Fruit fly (Drosophila melanogaster): ENCODE data around the gene CG15930.

CG15930 gene

dm6 chrX:5317170-5317569 is at the start of gene CG15930, which contains the start of gene Sas10:
TSS of gene CG15930 (minus strand) at chrX:5317295.
TSS of gene Sas10 (plus strand) at chrX:5317409.
- TF ChIP-seq CG8478 (optimal IDR thresholded peaks at IDR 0.05) (no peak), CTCF (optimal IDR thresholded peaks at IDR 0.05) (no peak)

dm6 chrX:5364031-5364430 is 46.9 kb upstream of the CG15930 start:
- TF ChIP-seq CTCF (optimal IDR thresholded peaks at IDR 0.05), result no peak
- no peak for TF ChIP-seq CG8478 (optimal IDR thresholded peaks at IDR 0.05)

dm6 chrX:5363116-5363515 is 46.0 kb upstream of the CG15930 start:
- TF ChIP-seq CG8478 (optimal IDR thresholded peaks at IDR 0.05), result no peak
- no peak for TF ChIP-seq CTCF (optimal IDR thresholded peaks at IDR 0.05)

DNA sequence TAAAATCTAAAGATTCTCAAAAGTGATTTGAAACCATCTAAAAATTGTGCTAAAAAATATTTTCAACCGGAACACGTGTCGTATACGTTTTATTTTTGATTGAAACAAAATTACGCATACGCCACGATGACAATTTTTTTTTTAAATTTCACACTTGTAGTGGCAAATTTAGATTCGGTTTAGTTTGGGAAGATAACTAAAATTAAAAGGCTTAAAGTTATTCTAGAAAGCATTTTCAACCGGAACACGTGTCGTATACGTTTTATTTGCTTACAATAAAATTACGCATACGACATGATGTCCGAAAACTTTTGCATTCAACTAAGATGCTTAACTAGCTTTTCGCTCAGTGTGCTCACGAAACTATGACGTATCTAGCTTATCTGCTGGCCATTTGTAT is 41.7 kb upstream of the CG15930 start:
- TF ChIP-seq CTCF (optimal IDR thresholded peaks at IDR 0.05) (no peak), CG8478 (optimal IDR thresholded peaks at IDR 0.05) (no peak)

DNA sequence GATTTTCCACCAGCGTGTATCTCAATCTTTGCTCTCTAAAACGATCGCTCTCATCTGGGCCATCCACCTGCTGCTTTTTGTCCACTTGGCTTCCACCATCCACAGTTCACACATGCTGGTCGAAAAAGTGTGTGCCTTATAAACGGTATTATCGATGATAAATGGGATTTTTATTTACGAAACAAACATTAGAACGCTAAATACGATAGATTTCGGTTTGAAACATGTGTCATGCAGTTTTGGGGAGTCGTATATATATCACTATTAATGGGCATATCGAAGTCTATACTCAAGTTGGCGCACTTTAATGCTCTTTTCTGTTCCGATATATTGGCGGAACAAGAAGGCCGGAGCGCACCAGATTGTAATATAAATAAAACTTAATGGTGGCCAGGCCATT is 39.9 kb upstream of the CG15930 start:
- no peak for TF ChIP-seq CG8478 (optimal IDR thresholded peaks at IDR 0.05)
- TF ChIP-seq CTCF (optimal IDR thresholded peaks at IDR 0.05), result no peak

dm6 chrX:5349899-5350575 is 32.9 kb upstream of the CG15930 start:
- TF ChIP-seq CG8478 (optimal IDR thresholded peaks at IDR 0.05), result no peak
- no peak for TF ChIP-seq CTCF (optimal IDR thresholded peaks at IDR 0.05)

DNA sequence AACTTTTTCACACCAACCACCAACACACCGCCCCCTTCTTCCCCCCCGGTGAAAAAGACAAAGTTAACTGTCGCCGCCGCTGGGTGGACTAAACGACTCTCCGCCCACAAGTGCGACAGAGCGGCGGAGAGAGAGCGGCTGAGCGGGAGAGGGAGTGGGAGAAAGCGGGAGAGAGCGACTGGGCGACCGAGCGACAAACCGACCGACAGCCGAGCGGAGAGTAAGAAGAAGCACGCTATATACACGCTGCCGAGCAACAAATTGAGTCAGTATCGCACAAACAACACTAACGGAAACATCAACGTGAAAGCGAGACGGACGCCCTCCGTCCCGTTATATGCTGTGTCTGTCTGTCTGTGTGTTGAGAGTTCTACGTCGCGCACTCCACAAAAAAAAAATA is 22.9 kb upstream of the CG15930 start, which contains the start of gene SK:
TSS of gene SK (plus strand) at position 267 of the 400 bp plus-strand sequence.
- TF ChIP-seq CTCF (optimal IDR thresholded peaks at IDR 0.05) (no peak), CG8478 (optimal IDR thresholded peaks at IDR 0.05) (no peak)

DNA sequence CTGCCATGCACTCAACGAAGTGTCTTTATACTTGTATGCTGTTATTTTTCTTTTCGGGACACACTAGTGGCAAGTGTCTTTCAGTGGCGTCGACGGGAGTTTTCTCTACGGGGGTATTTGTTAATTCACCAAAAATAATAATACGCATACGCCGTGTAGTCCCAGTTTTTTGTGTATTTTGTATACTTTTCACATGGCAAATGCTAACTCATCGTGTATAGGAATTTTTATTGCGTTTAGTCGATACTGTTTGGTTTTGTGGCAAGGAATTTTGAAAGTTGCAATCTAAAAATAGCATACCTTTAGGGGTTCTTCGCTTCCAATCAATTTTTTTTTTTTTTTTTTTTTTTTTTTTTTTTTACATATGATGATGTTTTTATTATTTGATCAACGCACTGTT is 21.3 kb upstream of the CG15930 start:
- TF ChIP-seq CG8478 (optimal IDR thresholded peaks at IDR 0.05) (no peak), CTCF (optimal IDR thresholded peaks at IDR 0.05) (no peak)

- TF ChIP-seq CTCF (optimal IDR thresholded peaks at IDR 0.05) (no peak), CG8478 (optimal IDR thresholded peaks at IDR 0.05) (no peak)
These were observed 20.2 kb upstream of the CG15930 start for dm6 chrX:5337316-5337715.

DNA sequence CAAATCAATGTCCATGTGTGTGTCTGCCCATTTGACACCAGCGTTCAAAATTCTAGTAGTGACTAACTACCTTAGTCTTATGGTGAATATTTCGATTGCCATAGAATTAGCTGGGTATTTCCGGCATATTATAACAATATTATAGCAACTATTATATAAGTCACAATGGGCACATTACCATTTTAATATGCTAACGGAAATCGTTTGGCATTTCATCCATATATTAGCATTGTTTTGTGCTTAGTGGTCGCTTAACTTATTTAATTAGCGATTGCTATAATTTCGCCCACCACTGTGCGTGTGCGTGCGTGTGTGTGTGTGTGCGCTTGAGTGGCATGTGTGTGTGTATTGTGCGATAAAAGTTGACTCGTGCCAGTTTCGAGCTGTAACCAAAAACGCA is 19.6 kb upstream of the CG15930 start:
- TF ChIP-seq CTCF (optimal IDR thresholded peaks at IDR 0.05) (no peak), CG8478 (optimal IDR thresholded peaks at IDR 0.05) (no peak)

DNA sequence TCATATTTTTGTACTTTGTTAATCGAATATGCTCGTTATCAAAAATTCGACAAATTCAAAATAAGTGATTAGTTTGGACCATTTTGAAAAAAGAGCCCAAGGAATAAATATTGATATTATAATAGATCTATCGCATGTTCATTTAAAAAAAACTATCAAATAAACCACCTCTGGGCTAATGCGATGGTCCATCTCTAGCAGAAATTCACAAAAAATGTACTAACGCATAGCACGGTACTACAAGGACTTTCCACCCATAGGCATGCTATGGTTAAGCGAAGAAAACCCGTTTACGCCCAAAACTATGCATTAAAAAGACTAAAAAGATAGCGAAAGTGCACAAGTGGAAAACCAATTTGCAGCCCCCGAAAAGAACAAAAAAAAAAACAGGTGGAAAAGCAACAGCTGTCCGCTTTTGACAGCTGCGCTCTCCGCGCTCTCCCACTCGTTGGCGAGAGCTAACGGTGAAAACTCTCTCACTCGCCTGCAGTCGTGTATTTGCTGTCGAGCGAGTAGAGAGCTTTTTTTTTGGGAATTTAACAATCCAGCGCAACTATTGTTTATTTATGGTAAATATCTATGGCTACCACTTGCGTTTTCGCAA is 15.3 kb upstream of the CG15930 start, which contains the start of gene CanB:
TSS of gene CanB (plus strand) at position 241 of the 604 bp plus-strand sequence.
- TF ChIP-seq CTCF (optimal IDR thresholded peaks at IDR 0.05) (peak in 1 of 2 experiments; percentile 4), CG8478 (optimal IDR thresholded peaks at IDR 0.05) (no peak)

- TF ChIP-seq CG8478 (optimal IDR thresholded peaks at IDR 0.05) (no peak), CTCF (optimal IDR thresholded peaks at IDR 0.05) (no peak)
These were observed 12.3 kb upstream of the CG15930 start, which contains the start of the genes CG3309 and XRCC1 for dm6 chrX:5329266-5329898. TSS of gene CG3309 (minus strand) at chrX:5329347. TSS of gene XRCC1 (plus strand) at chrX:5329876.

DNA sequence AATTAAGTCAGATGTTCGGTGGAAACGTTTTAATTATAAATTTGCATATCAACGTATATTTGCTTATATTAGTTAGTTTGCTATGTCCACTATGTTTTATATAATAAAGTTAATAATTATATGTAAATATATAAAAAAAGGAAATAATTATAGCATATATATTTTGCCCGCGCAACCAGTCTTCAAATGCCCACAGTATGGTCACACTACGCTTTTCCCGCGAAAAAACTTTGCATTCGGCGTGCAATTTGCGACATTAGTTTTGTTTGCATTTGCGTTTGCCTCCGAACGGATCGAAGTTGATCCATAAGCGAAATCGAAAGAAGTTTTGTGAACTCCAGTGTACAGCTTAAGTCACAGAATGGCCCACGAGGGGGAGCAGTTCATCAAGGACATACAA is 6.5 kb upstream of the CG15930 start, which contains the start of gene Mcm3:
TSS of gene Mcm3 (plus strand) at position 220 of the 400 bp plus-strand sequence.
- TF ChIP-seq CTCF (optimal IDR thresholded peaks at IDR 0.05) (no peak), CG8478 (optimal IDR thresholded peaks at IDR 0.05) (no peak)

DNA sequence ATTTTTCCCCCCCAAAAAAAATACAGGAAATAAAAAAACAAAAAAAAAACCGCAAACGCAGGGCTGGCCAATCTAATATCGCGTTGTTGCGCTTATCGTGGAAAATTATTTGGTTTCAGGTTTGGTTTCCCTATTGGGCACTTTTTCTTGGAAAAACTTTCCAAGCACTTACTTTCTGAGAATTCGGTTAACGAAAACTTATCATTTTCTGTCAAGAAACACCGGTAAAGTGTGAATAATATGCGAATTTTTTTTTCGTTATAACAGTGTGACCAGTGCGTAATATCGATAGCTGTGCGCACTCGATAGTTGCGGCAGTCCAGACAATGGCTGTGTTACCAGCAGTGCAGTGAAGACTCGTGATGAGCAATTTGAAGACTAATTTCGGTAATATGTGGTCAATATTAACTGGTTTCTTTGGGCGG is 5.4 kb upstream of the CG15930 start, which contains the start of gene Rnp4F:
TSS of gene Rnp4F (minus strand) at position 238 of the 425 bp plus-strand sequence.
- TF ChIP-seq CTCF (optimal IDR thresholded peaks at IDR 0.05) (peak in 1 of 2 experiments; percentile 8), CG8478 (optimal IDR thresholded peaks at IDR 0.05) (no peak)

DNA sequence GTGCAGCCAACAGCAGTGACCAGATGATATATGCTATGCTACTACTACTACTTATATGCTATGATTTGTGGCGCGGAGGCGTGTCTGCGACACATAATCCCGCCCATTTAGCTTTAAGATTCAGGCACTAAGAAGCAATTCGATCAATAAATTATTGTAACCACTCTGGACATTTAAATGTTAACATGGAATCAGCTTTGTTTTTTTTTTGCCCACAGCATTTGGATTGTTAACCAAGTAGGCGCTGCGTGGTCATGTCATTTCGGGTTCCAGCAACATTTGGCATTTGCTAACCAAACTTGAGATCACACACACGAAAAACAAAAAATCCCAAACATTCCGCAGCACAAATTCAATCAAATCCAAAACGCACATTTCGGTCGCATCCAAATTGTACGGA is 4.1 kb downstream of the CG15930 start, which contains the start of gene CG4198:
TSS of gene CG4198 (plus strand) at position 301 of the 400 bp plus-strand sequence.
- TF ChIP-seq CG8478 (optimal IDR thresholded peaks at IDR 0.05) (no peak), CTCF (optimal IDR thresholded peaks at IDR 0.05) (no peak)
